Worm (Caenorhabditis elegans) whole organism, L4 larva: ENCODE data around the gene R09A8.2.

Source experiments
- F10B5.3 ChIP-seq: sonication (generic microtip); optimal IDR thresholded peaks from 2 replicates; lab custom pipeline; 2016; ENCODE audit warnings: mild to moderate bottlenecking, missing genetic modification characterization, missing compliant biosample characterization
- F26F4.8 ChIP-seq: fragments of 200-800 bp; sonication (Bioruptor generic); conservative IDR thresholded peaks from 2 replicates; pipeline ENCODE4 v1.3.6; 2022; ENCODE audit warnings: missing genetic modification characterization, missing compliant biosample characterization
- ZK337.2 ChIP-seq: fragments of 200-800 bp; sonication (Bioruptor generic); IDR thresholded peaks from 2 replicates; pipeline ENCODE4 v1.3.6; 2022; ENCODE audit warnings: missing genetic modification reagents, missing genetic modification characterization, missing compliant biosample characterization
- aha-1 ChIP-seq: fragments of 150-350 bp; peaks from one replicate; lab custom pipeline; 2014; ENCODE audit warnings: missing biosample characterization, missing genetic modification characterization
- ceh-82 ChIP-seq: sonication (generic microtip); optimal IDR thresholded peaks from 2 replicates; lab custom pipeline; 2017; ENCODE audit warnings: missing biosample characterization, missing genetic modification characterization
- ces-1 ChIP-seq: fragments of 150-350 bp; sonication (generic microtip); optimal IDR thresholded peaks from 4 replicates; lab custom pipeline; 2014; ENCODE audit warnings: missing biosample characterization, missing genetic modification reagents, missing genetic modification characterization
- cey-2 ChIP-seq: sonication (generic microtip); optimal IDR thresholded peaks from 3 replicates; lab custom pipeline; 2017; ENCODE audit warnings: missing genetic modification characterization, mild to moderate bottlenecking, missing compliant biosample characterization, antibody characterized with exemption, borderline replicate concordance; ENCODE audit not compliant: insufficient read depth
- daf-16 ChIP-seq, 3 experiments: sonication (generic microtip); optimal IDR thresholded peaks; 2 replicates each; lab custom pipeline; 2016 to 2017; ENCODE audit warnings: missing genetic modification characterization in 3 of 3, missing genetic modification reagents in 3 of 3, mild to moderate bottlenecking in 2 of 3, missing compliant biosample characterization in 2 of 3, missing biosample characterization in 1 of 3, moderate library complexity in 1 of 3
- dmd-6 ChIP-seq: fragments of 200-800 bp; sonication (Bioruptor generic); IDR thresholded peaks from 2 replicates; pipeline ENCODE4 v1.3.6; 2022; ENCODE audit warnings: missing genetic modification reagents, missing genetic modification characterization, missing compliant biosample characterization
- dmd-8 ChIP-seq: fragments of 200-800 bp; sonication (Bioruptor generic); IDR thresholded peaks from 2 replicates; pipeline ENCODE4 v1.3.6; 2022; ENCODE audit warnings: missing genetic modification characterization, missing compliant biosample characterization
- dpl-1 ChIP-seq: fragments of 150-350 bp; optimal IDR thresholded peaks from 2 replicates; lab custom pipeline; 2014; ENCODE audit warnings: missing biosample characterization, missing genetic modification reagents, missing genetic modification characterization
- duxl-1 ChIP-seq: sonication (generic microtip); optimal IDR thresholded peaks from 2 replicates; lab custom pipeline; 2016; ENCODE audit warnings: mild to moderate bottlenecking, missing genetic modification characterization, moderate library complexity, missing compliant biosample characterization; ENCODE audit not compliant: poor library complexity
- dve-1 ChIP-seq: sonication (generic microtip); optimal IDR thresholded peaks from 2 replicates; lab custom pipeline; 2017; ENCODE audit warnings: antibody characterized with exemption, mild to moderate bottlenecking, missing genetic modification characterization, missing compliant biosample characterization; ENCODE audit not compliant: insufficient read depth
- egl-43 ChIP-seq: fragments of 200-800 bp; sonication (Bioruptor generic); IDR thresholded peaks from 2 replicates; pipeline ENCODE4 v1.3.6; 2022; ENCODE audit warnings: missing genetic modification reagents, missing genetic modification characterization, missing compliant biosample characterization
- fkh-10 ChIP-seq: fragments of 150-350 bp; optimal IDR thresholded peaks from 2 replicates; lab custom pipeline; 2014; ENCODE audit warnings: missing biosample characterization, missing genetic modification reagents, missing genetic modification characterization
- hif-1 ChIP-seq, 2 experiments: sonication (generic microtip); optimal IDR thresholded peaks; 2 replicates each; lab custom pipeline; 2016 to 2017; ENCODE audit warnings: missing compliant biosample characterization in 2 of 2, missing genetic modification characterization in 2 of 2, missing genetic modification reagents in 2 of 2, missing genotype in 2 of 2, mild to moderate bottlenecking in 1 of 2
- hlh-11 ChIP-seq: fragments of 200-800 bp; sonication (Bioruptor generic); optimal IDR thresholded peaks from 2 replicates; lab custom pipeline; 2018; ENCODE audit warnings: mild to moderate bottlenecking, missing genetic modification characterization, missing compliant biosample characterization
- hlh-30 ChIP-seq: sonication (generic microtip); optimal IDR thresholded peaks from 2 replicates; lab custom pipeline; 2017; ENCODE audit warnings: antibody characterized with exemption, mild to moderate bottlenecking, missing genetic modification characterization, missing compliant biosample characterization; ENCODE audit not compliant: insufficient read depth
- hmg-1.1 ChIP-seq: fragments of 200-800 bp; sonication (Bioruptor generic); IDR thresholded peaks from 2 replicates; pipeline ENCODE4 v1.3.6; 2022; ENCODE audit warnings: missing genetic modification reagents, missing genetic modification characterization, missing compliant biosample characterization
- lin-1 ChIP-seq: fragments of 200-800 bp; sonication (Bioruptor generic); IDR thresholded peaks from 2 replicates; pipeline ENCODE4 v1.3.6; 2022; ENCODE audit warnings: missing genetic modification reagents, missing genetic modification characterization, missing compliant biosample characterization
- lin-13 ChIP-seq: fragments of 150-350 bp; optimal IDR thresholded peaks from 2 replicates; lab custom pipeline; 2014; ENCODE audit warnings: missing biosample characterization, missing genetic modification reagents, missing genetic modification characterization
- lin-15B ChIP-seq: fragments of 150-350 bp; sonication (generic microtip); optimal IDR thresholded peaks from 3 replicates; lab custom pipeline; 2014; ENCODE audit warnings: missing biosample characterization, missing genetic modification characterization
- lin-38 ChIP-seq: fragments of 200-800 bp; sonication (Bioruptor generic); IDR thresholded peaks from 2 replicates; pipeline ENCODE4 v1.3.6; 2022; ENCODE audit warnings: missing genetic modification reagents, missing genetic modification characterization, missing compliant biosample characterization
- lsy-2 ChIP-seq, 2 experiments: fragments of 150-350 bp in 1 of 2; sonication (generic microtip) in 1 of 2; optimal IDR thresholded peaks; 2 replicates each; lab custom pipeline; 2014 to 2017; ENCODE audit warnings: missing biosample characterization in 2 of 2, missing genetic modification characterization in 2 of 2
- madf-9 ChIP-seq: fragments of 200-800 bp; sonication (Bioruptor generic); conservative IDR thresholded peaks from 2 replicates; pipeline ENCODE4 v1.3.6; 2022; ENCODE audit warnings: missing genetic modification reagents, missing genetic modification characterization, missing compliant biosample characterization
- mdl-1 ChIP-seq, 2 experiments: fragments of 150-350 bp in 1 of 2; sonication (generic microtip) in 1 of 2; optimal IDR thresholded peaks; 2 replicates each; lab custom pipeline; 2014 to 2017; ENCODE audit warnings: missing biosample characterization in 2 of 2, missing genetic modification characterization in 2 of 2
- mes-2 ChIP-seq: sonication (generic microtip); optimal IDR thresholded peaks from 2 replicates; lab custom pipeline; 2016; ENCODE audit warnings: missing genotype, mild to moderate bottlenecking, missing genetic modification characterization, missing compliant biosample characterization; ENCODE audit not compliant: poor library complexity, severe bottlenecking
- mxl-2 ChIP-seq: fragments of 200-800 bp; sonication (Bioruptor generic); conservative IDR thresholded peaks from 2 replicates; pipeline ENCODE4 v1.3.6; 2022; ENCODE audit warnings: missing genetic modification reagents, missing genetic modification characterization, missing compliant biosample characterization
- mxl-3 ChIP-seq: fragments of 200-800 bp; sonication (Bioruptor generic); optimal IDR thresholded peaks from 2 replicates; lab custom pipeline; 2018; ENCODE audit warnings: mild to moderate bottlenecking, missing genetic modification characterization, missing compliant biosample characterization
- nhr-10 ChIP-seq: fragments of 150-350 bp; optimal IDR thresholded peaks from 2 replicates; lab custom pipeline; 2014; ENCODE audit warnings: missing biosample characterization, missing genetic modification characterization
- nhr-102 ChIP-seq: sonication (generic microtip); optimal IDR thresholded peaks from 2 replicates; lab custom pipeline; 2016; ENCODE audit warnings: mild to moderate bottlenecking, missing genetic modification characterization, moderate library complexity, missing compliant biosample characterization
- nhr-111 ChIP-seq: fragments of 200-800 bp; sonication (Bioruptor generic); optimal IDR thresholded peaks from 2 replicates; lab custom pipeline; 2018; ENCODE audit warnings: mild to moderate bottlenecking, missing genetic modification characterization, missing compliant biosample characterization
- nhr-25 ChIP-seq: sonication (generic microtip); optimal IDR thresholded peaks from 2 replicates; lab custom pipeline; 2017; ENCODE audit warnings: missing genetic modification characterization, mild to moderate bottlenecking, missing compliant biosample characterization, antibody characterized with exemption, moderate library complexity, borderline replicate concordance; ENCODE audit not compliant: insufficient read depth
- nhr-28 ChIP-seq: fragments of 150-350 bp; optimal IDR thresholded peaks from 2 replicates; lab custom pipeline; 2014; ENCODE audit warnings: missing biosample characterization, missing genetic modification characterization
- nhr-41 ChIP-seq: fragments of 200-800 bp; sonication (Bioruptor generic); IDR thresholded peaks from 2 replicates; pipeline ENCODE4 v1.3.6; 2022; ENCODE audit warnings: missing genetic modification reagents, missing genetic modification characterization, missing compliant biosample characterization
- nhr-48 ChIP-seq: sonication (generic microtip); optimal IDR thresholded peaks from 2 replicates; lab custom pipeline; 2016; ENCODE audit warnings: mild to moderate bottlenecking, missing genetic modification characterization, missing compliant biosample characterization
- nhr-6 ChIP-seq: fragments of 150-350 bp; optimal IDR thresholded peaks from 2 replicates; lab custom pipeline; 2014; ENCODE audit warnings: missing biosample characterization, missing genetic modification characterization
- nhr-77 ChIP-seq: fragments of 150-350 bp; optimal IDR thresholded peaks from 2 replicates; lab custom pipeline; 2014; ENCODE audit warnings: missing biosample characterization, missing genetic modification characterization
- rbr-2 ChIP-seq: sonication (generic microtip); optimal IDR thresholded peaks from 2 replicates; lab custom pipeline; 2016; ENCODE audit warnings: missing genotype, missing genetic modification characterization, missing compliant biosample characterization
- saeg-2 ChIP-seq: fragments of 200-800 bp; sonication (Bioruptor generic); IDR thresholded peaks from 2 replicates; pipeline ENCODE4 v1.3.6; 2022; ENCODE audit warnings: missing genetic modification reagents, missing genetic modification characterization, missing compliant biosample characterization
- skn-1 ChIP-seq: fragments of 150-350 bp; optimal IDR thresholded peaks from 2 replicates; lab custom pipeline; 2014; ENCODE audit warnings: missing biosample characterization, missing genetic modification characterization
- snpc-1.2 ChIP-seq: fragments of 200-800 bp; sonication (Bioruptor generic); IDR thresholded peaks from 2 replicates; pipeline ENCODE4 v1.3.6; 2022; ENCODE audit warnings: missing genetic modification reagents, missing genetic modification characterization, missing compliant biosample characterization
- spr-3 ChIP-seq: fragments of 200-800 bp; sonication (Bioruptor generic); optimal IDR thresholded peaks from 2 replicates; lab custom pipeline; 2018; ENCODE audit warnings: mild to moderate bottlenecking, missing genetic modification characterization, missing compliant biosample characterization
- tra-1 ChIP-seq: fragments of 200-800 bp; sonication (Bioruptor generic); IDR thresholded peaks from 2 replicates; pipeline ENCODE4 v1.3.6; 2022; ENCODE audit warnings: missing genetic modification reagents, missing genetic modification characterization, missing compliant biosample characterization
- unc-130 ChIP-seq: sonication (generic microtip); optimal IDR thresholded peaks from 2 replicates; lab custom pipeline; 2016; ENCODE audit warnings: missing genetic modification reagents, missing genetic modification characterization, missing compliant biosample characterization
- unc-39 ChIP-seq: sonication (generic microtip); optimal IDR thresholded peaks from 2 replicates; lab custom pipeline; 2017; ENCODE audit warnings: missing biosample characterization, missing genetic modification characterization
- unc-62 ChIP-seq, 3 experiments: fragments of 150-350 bp in 1 of 3; sonication (generic microtip); optimal IDR thresholded peaks in 2 of 3; peaks in 1 of 3; 1 replicate in 1 of 3; 2 replicates in 2 of 3; lab custom pipeline; 2014 to 2017; ENCODE audit warnings: missing biosample characterization in 3 of 3, missing genetic modification characterization in 3 of 3, missing genetic modification reagents in 3 of 3, missing genotype in 1 of 3
- zfp-3 ChIP-seq: fragments of 200-800 bp; sonication (Bioruptor generic); conservative IDR thresholded peaks from 2 replicates; pipeline ENCODE4 v1.3.6; 2022; ENCODE audit warnings: missing genetic modification reagents, missing genetic modification characterization, missing compliant biosample characterization

R09A8.2 gene

ce11 chrX:12630556-12630955, 11.3 kb downstream of the R09A8.2 start:
- TF ChIP-seq cey-2 (tag; lab: Kevin White, UChicago) (peak; percentile 27), fkh-10 (GFP tag; lab: Kevin White, UChicago) (no peak), nhr-111 (GFP tag; lab: Kevin White, UChicago) (no peak), snpc-1.2 (GFP tag; lab: Robert Waterston, UW) (0 out of 2 replicates have a peak, but pooled peaks have one; percentile 12), dve-1 (tag; lab: Kevin White, UChicago) (peak; percentile 89), mxl-2 (GFP tag; lab: Robert Waterston, UW) (peak; percentile 61; the same call in 1 of the 2 replicates), hmg-1.1 (peak; percentile 40), F26F4.8 (no peak), ces-1 (GFP tag; lab: Kevin White, UChicago) (no peak), saeg-2 (GFP tag; lab: Robert Waterston, UW) (0 out of 2 replicates have a peak, but pooled peaks have one; percentile 37), lin-13 (GFP tag; lab: Kevin White, UChicago) (peak; percentile 30), lin-38 (GFP tag; lab: Robert Waterston, UW) (no peak; the same call in 1 of the 2 replicates), nhr-6 (tag; lab: Kevin White, UChicago) (peak; percentile 16), ceh-82 (tag; lab: Kevin White, UChicago) (no peak), daf-16 (GFP tag; optimal IDR thresholded peaks at IDR 0.05; lab: Kevin White, UChicago) (peak in 1 of 2 experiments; percentile 21), daf-16 (tag; optimal IDR thresholded peaks at IDR 0.05; lab: Kevin White, UChicago) (peak; percentile 76), aha-1 (tag; lab: Kevin White, UChicago) (peak; percentile 97), nhr-41 (GFP tag; lab: Robert Waterston, UW) (0 out of 2 replicates have a peak, but pooled peaks have one; percentile 23), F10B5.3 (tag; lab: Kevin White, UChicago) (no peak), hlh-11 (peak; percentile 92), nhr-77 (peak; percentile 72), tra-1 (GFP tag; lab: Robert Waterston, UW) (peak; percentile 87), unc-130 (GFP tag; lab: Kevin White, UChicago) (no peak), zfp-3 (GFP tag; lab: Robert Waterston, UW) (no peak), spr-3 (no peak), nhr-102 (tag; lab: Kevin White, UChicago) (peak; percentile 35), mxl-3 (GFP tag; lab: Kevin White, UChicago) (peak; percentile 88), egl-43 (GFP tag; lab: Robert Waterston, UW) (0 out of 2 replicates have a peak, but pooled peaks have one; percentile 17), mdl-1 (tag; optimal IDR thresholded peaks at IDR 0.05; lab: Kevin White, UChicago) (peak; percentile 80 to 92), rbr-2 (tag; lab: Kevin White, UChicago) (peak; percentile 18), duxl-1 (tag; lab: Kevin White, UChicago) (no peak), madf-9 (GFP tag; lab: Robert Waterston, UW) (0 out of 2 replicates have a peak, but pooled peaks have one; percentile 32), lin-1 (GFP tag; lab: Robert Waterston, UW) (0 out of 2 replicates have a peak, but pooled peaks have one; percentile 11), unc-62 (GFP tag; optimal IDR thresholded peaks at IDR 0.05 in 1 of 2; lab: Kevin White, UChicago) (peak in 1 of 2 experiments; percentile 74), unc-62 (tag; optimal IDR thresholded peaks at IDR 0.05; lab: Kevin White, UChicago) (no peak), hlh-30 (peak; percentile 72), dmd-6 (GFP tag; lab: Robert Waterston, UW) (peak; percentile 89), nhr-48 (tag; lab: Kevin White, UChicago) (peak; percentile 85), unc-39 (tag; lab: Kevin White, UChicago) (no peak), mes-2 (tag; lab: Kevin White, UChicago) (peak; percentile 59), dpl-1 (GFP tag; lab: Kevin White, UChicago) (no peak), nhr-25 (tag; lab: Kevin White, UChicago) (peak; percentile 37), ZK337.2 (GFP tag; lab: Robert Waterston, UW) (no peak), nhr-10 (tag; lab: Kevin White, UChicago) (peak; percentile 24), skn-1 (no peak), dmd-8 (GFP tag; lab: Robert Waterston, UW) (no peak), hif-1 (tag; optimal IDR thresholded peaks at IDR 0.05; lab: Kevin White, UChicago) (peak in 1 of 2 experiments; percentile 9), nhr-28 (tag; lab: Kevin White, UChicago) (peak; percentile 89), lin-15B (no peak), lsy-2 (tag; optimal IDR thresholded peaks at IDR 0.05; lab: Kevin White, UChicago) (peak in 1 of 2 experiments; percentile 31)
